Fruit fly (Drosophila melanogaster) whole organism, adult: ENCODE results near the gene CG3436.

ENCODE experiments used
- CG11617 ChIP-seq: fragments of 200-800 bp; sonication (Bioruptor generic); optimal IDR thresholded peaks from 2 replicates; lab custom pipeline; 2017; ENCODE audit warnings: mild to moderate bottlenecking, missing biosample characterization, missing genetic modification reagents, missing genetic modification characterization
- CG33017 ChIP-seq: fragments of 200-800 bp; sonication (Bioruptor generic); optimal IDR thresholded peaks from 2 replicates; lab custom pipeline; 2018; ENCODE audit warnings: missing biosample characterization, mild to moderate bottlenecking, missing genetic modification characterization, moderate library complexity
- CG5204 ChIP-seq: fragments of 200-800 bp; sonication (Bioruptor generic); optimal IDR thresholded peaks from 2 replicates; lab custom pipeline; 2016; ENCODE audit warnings: missing biosample characterization, missing genetic modification characterization
- CG7045 ChIP-seq: fragments of 200-800 bp; sonication (Bioruptor generic); optimal IDR thresholded peaks from 2 replicates; lab custom pipeline; 2017; ENCODE audit warnings: missing biosample characterization, mild to moderate bottlenecking, missing genetic modification characterization
- CG7101 ChIP-seq: fragments of 200-800 bp; sonication (Bioruptor generic); optimal IDR thresholded peaks from 2 replicates; lab custom pipeline; 2018; ENCODE audit warnings: missing biosample characterization, mild to moderate bottlenecking, missing genetic modification characterization, moderate library complexity
- bab1 ChIP-seq: fragments of 200-800 bp; sonication (Bioruptor generic); optimal IDR thresholded peaks from 3 replicates; lab custom pipeline; 2019; ENCODE audit warnings: missing biosample characterization, mild to moderate bottlenecking, missing genetic modification characterization, moderate library complexity
- cnc ChIP-seq, 2 experiments: fragments of >200 bp; optimal IDR thresholded peaks; 2 replicates each; lab custom pipeline; 2017
- kay ChIP-seq: fragments of 200-800 bp; sonication (Bioruptor generic); peaks from one replicate; lab custom pipeline; 2016; ENCODE audit warnings: missing biosample characterization, missing genetic modification characterization, borderline replicate concordance
- ovo ChIP-seq: fragments of 200-800 bp; sonication (Bioruptor generic); optimal IDR thresholded peaks from 2 replicates; lab custom pipeline; 2016; ENCODE audit warnings: missing biosample characterization, missing genetic modification characterization
- tj ChIP-seq: fragments of 200-800 bp; sonication (Bioruptor generic); optimal IDR thresholded peaks from 3 replicates; lab custom pipeline; 2017; ENCODE audit warnings: missing biosample characterization, mild to moderate bottlenecking, missing genetic modification characterization, moderate library complexity
- toe ChIP-seq: fragments of 200-800 bp; sonication (Bioruptor generic); optimal IDR thresholded peaks from 2 replicates; lab custom pipeline; 2016; ENCODE audit warnings: missing biosample characterization, missing genetic modification characterization

DNA sequence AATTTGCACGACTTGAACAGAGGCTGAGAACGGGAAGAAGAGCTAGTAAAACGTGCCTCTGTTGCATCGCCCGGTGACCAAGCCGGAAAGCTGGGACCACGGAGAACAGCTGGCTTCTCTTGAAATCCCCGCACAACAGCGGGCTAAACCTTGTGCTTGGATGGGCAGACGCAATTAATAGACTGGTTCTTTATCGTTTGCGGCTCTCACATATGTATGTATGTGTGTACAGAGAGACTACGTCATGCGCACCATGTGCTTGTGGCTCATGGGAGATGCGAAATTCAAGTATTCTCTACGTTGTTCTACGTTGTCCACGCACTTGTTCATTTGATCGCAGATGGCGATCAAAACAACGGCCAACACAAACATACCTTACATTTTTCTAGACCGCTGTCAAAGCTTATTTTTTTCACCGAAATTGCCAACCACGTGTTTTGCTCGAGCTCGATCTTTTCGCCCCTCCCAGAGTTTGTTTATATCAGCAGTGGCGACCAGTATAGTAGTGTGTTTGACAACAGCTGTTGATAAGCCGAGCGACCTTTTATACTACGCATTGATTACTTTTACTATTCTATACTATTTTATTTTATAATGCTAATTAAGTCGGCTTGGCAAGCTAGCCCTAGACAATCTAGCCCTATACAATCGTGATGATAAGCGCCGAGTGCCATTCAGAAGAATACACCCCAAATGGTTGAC, 46.6 kb upstream of the CG3436 start:
- TF ChIP-seq bab1 (GFP tag; lab: Kevin White, UChicago): no peak
- no peak for TF ChIP-seq toe
- TF ChIP-seq ovo (GFP tag; lab: Kevin White, UChicago): no peak
- TF ChIP-seq CG33017: no peak
- no peak for TF ChIP-seq tj (GFP tag; lab: Kevin White, UChicago)
- no peak for TF ChIP-seq CG5204 (GFP tag; lab: Kevin White, UChicago)
- no peak for TF ChIP-seq CG7101
- peak; percentile 95 for TF ChIP-seq kay (GFP tag; lab: Kevin White, UChicago)
- no peak for TF ChIP-seq CG11617 (GFP tag; lab: Kevin White, UChicago)
- TF ChIP-seq cnc (optimal IDR thresholded peaks at IDR 0.05; lab: Kevin White, UChicago): no peak
- TF ChIP-seq CG7045: no peak
